Fruit fly (Drosophila melanogaster): ENCODE data around the gene CG11658.

CG11658 gene

dm6 chr3L:11695063-11695462, 13.3 kb downstream of the CG11658 start:
- TF ChIP-seq pan (optimal IDR thresholded peaks at IDR 0.05) (no peak), psq (GFP tag; optimal IDR thresholded peaks at IDR 0.05) (no peak), foxo (GFP tag; optimal IDR thresholded peaks at IDR 0.05) (no peak), Hr83 (GFP tag; optimal IDR thresholded peaks at IDR 0.05; ENCODE audit: poor library complexity, severe bottlenecking) (no peak), N (GFP tag; optimal IDR thresholded peaks at IDR 0.05) (no peak), Dif (GFP tag; optimal IDR thresholded peaks at IDR 0.05; ENCODE audit: partially characterized antibody) (no peak), Hr78 (GFP tag; optimal IDR thresholded peaks at IDR 0.05) (no peak), Hnf4 (GFP tag; optimal IDR thresholded peaks at IDR 0.05) (no peak), lola (GFP tag; optimal IDR thresholded peaks at IDR 0.05) (no peak), dsf (GFP tag; optimal IDR thresholded peaks at IDR 0.05; ENCODE audit: borderline replicate concordance) (no peak), CG32264 (GFP tag; optimal IDR thresholded peaks at IDR 0.05) (no peak), Dfd (GFP tag; optimal IDR thresholded peaks at IDR 0.05) (no peak), woc (GFP tag; optimal IDR thresholded peaks at IDR 0.05) (no peak), CG9705 (GFP tag; optimal IDR thresholded peaks at IDR 0.05) (no peak), Jra (GFP tag; optimal IDR thresholded peaks at IDR 0.05) (no peak)

- no peak for TF ChIP-seq sage (GFP tag; optimal IDR thresholded peaks at IDR 0.05)
Observed at dm6 chr3L:11692853-11693252, 15.5 kb downstream of the CG11658 start.

dm6 chr3L:11691203-11691797, 17.1 kb downstream of the CG11658 start, which contains the start of the genes Pldn and CG14135:
Pldn (minus strand) TSS chr3L:11691399.
CG14135 (plus strand) TSS chr3L:11691571.
- TF ChIP-seq tai (GFP tag; optimal IDR thresholded peaks at IDR 0.05) (peak; percentile 58), Hr78 (GFP tag; optimal IDR thresholded peaks at IDR 0.05) (no peak), CrebA (GFP tag; optimal IDR thresholded peaks at IDR 0.05; ENCODE audit: borderline replicate concordance) (no peak), dl (GFP tag; optimal IDR thresholded peaks at IDR 0.05; ENCODE audit: insufficient read depth in 1 of 2, partially characterized antibody in 2 of 2) (no peak), Hnf4 (GFP tag; optimal IDR thresholded peaks at IDR 0.05) (peak; percentile 3), HLH106 (tag; optimal IDR thresholded peaks at IDR 0.05) (no peak), usp (GFP tag; optimal IDR thresholded peaks at IDR 0.05) (no peak), brk (GFP tag; optimal IDR thresholded peaks at IDR 0.05) (peak; percentile 10), Myc (optimal IDR thresholded peaks at IDR 0.05) (peak; percentile 43), Dif (GFP tag; optimal IDR thresholded peaks at IDR 0.05; ENCODE audit: partially characterized antibody) (no peak), br (GFP tag; optimal IDR thresholded peaks at IDR 0.05) (no peak), N (GFP tag; optimal IDR thresholded peaks at IDR 0.05) (no peak)

dm6 chr3L:11689832-11690602, 18.3 kb downstream of the CG11658 start:
- TF ChIP-seq ey (GFP tag; optimal IDR thresholded peaks at IDR 0.05) (no peak), pan (optimal IDR thresholded peaks at IDR 0.05) (no peak), sv (GFP tag; optimal IDR thresholded peaks at IDR 0.05) (no peak), Myc (optimal IDR thresholded peaks at IDR 0.05) (no peak), dl (GFP tag; optimal IDR thresholded peaks at IDR 0.05; ENCODE audit: insufficient read depth in 1 of 2, partially characterized antibody in 2 of 2) (no peak), Hr78 (GFP tag; optimal IDR thresholded peaks at IDR 0.05) (no peak), foxo (GFP tag; optimal IDR thresholded peaks at IDR 0.05) (no peak), Abd-B (GFP tag; optimal IDR thresholded peaks at IDR 0.05) (no peak), OdsH (GFP tag; optimal IDR thresholded peaks at IDR 0.05) (no peak), Rel (GFP tag; optimal IDR thresholded peaks at IDR 0.05) (no peak), Rel (tag; optimal IDR thresholded peaks at IDR 0.05) (peak; percentile 6), CrebA (GFP tag; optimal IDR thresholded peaks at IDR 0.05; ENCODE audit: borderline replicate concordance) (no peak), Sp1 (GFP tag; optimal IDR thresholded peaks at IDR 0.05) (peak; percentile 31), Hnf4 (GFP tag; optimal IDR thresholded peaks at IDR 0.05) (no peak), psq (GFP tag; optimal IDR thresholded peaks at IDR 0.05) (no peak), usp (GFP tag; optimal IDR thresholded peaks at IDR 0.05) (no peak), dmrt93B (GFP tag; optimal IDR thresholded peaks at IDR 0.05) (no peak), Vsx2 (GFP tag; optimal IDR thresholded peaks at IDR 0.05; ENCODE audit: partially characterized antibody) (peak; percentile 81), br (GFP tag; optimal IDR thresholded peaks at IDR 0.05) (no peak)

All from whole organism, wandering third instar larva.